Fruit fly (Drosophila melanogaster): Measurements from ENCODE around the gene CG42544.

DNA sequence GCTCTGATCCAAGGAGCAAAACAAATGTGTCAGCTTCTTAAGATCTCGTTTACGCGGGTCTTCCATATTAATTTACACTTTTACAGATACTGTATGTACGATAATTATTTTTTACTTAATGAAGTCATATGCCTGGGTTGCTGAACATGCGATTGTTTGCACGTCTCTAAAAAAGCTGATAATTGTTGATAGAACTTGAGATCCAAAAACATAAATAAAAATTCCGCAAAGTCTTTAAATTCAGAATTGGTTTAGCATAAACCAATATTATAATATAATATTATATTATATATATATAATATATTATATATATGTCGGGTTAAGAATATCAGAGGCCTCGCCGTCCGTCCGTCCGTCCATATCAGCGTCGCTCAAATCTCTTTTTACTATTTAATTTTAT, 45.1 kb downstream of the CG42544 start, which contains the start of gene CG43290:
- TF ChIP-seq psq (optimal IDR thresholded peaks at IDR 0.05): no peak
- no peak for TF ChIP-seq pan (optimal IDR thresholded peaks at IDR 0.05)
- TF ChIP-seq EcR (GFP tag; optimal IDR thresholded peaks at IDR 0.05): no peak

Measured in whole organism.